Worm (Caenorhabditis elegans): ENCODE data around the gene sri-4.

Gene sri-4

DNA sequence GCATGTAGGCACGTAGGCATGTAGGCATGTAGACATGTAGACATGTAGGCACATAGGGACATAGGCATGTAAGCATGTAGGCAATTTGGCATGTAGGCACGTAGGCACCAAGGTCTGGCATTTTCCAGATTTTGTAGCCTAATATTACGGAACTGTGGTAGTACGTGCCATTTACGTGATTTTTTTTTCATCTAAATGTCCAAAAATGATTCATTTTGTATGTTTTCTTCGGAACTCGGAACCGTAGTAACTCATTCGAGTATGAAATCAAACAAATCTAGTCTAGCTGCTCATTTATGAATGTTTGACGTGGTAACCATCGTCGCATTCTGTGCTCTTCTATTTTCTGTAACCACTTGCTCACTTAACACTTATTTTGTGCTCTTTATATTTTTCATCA is 30.2 kb downstream of the sri-4 start, which contains the start of gene srbc-59:
Gene srbc-59 (plus strand): TSS at position 301 of the 400 bp plus-strand sequence.
- no peak for TF ChIP-seq zag-1 (tag; optimal IDR thresholded peaks at IDR 0.05)
- TF ChIP-seq blmp-1 (tag; optimal IDR thresholded peaks at IDR 0.05): no peak
- no peak for TF ChIP-seq snu-23 (GFP tag; optimal IDR thresholded peaks at IDR 0.05)
- TF ChIP-seq tlp-1 (tag; optimal IDR thresholded peaks at IDR 0.05): no peak
- no peak for TF ChIP-seq sox-4 (tag; optimal IDR thresholded peaks at IDR 0.05)
- TF ChIP-seq aly-2 (tag; optimal IDR thresholded peaks at IDR 0.05): no peak
- TF ChIP-seq swsn-7 (tag; optimal IDR thresholded peaks at IDR 0.05): no peak
- TF ChIP-seq ceh-8 (GFP tag; optimal IDR thresholded peaks at IDR 0.05): no peak
- TF ChIP-seq dpl-1 (GFP tag; optimal IDR thresholded peaks at IDR 0.05): no peak

DNA sequence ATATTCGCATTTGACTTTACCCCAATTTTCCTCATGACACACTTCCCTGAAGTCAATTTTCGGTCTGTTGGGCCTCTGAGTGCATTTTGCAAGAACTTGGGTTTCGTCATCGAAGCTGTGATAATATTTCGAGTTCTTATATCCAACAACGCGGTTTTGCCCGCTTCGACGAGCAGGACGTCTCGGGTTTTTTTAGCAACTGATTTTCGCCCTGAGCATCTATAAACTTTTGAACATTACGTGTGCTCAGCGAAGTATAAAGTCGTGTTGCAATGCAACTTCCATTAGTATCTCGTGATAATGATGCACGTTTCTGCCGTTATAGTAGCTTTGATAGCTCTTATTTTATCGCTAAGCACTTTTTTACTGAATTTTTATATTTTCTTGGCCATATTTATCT is 31.9 kb downstream of the sri-4 start, which contains the start of gene srbc-60:
Gene srbc-60 (plus strand): TSS at position 301 of the 400 bp plus-strand sequence.
- no peak for TF ChIP-seq lsy-2 (tag; optimal IDR thresholded peaks at IDR 0.05)
- peak; percentile 18 for TF ChIP-seq fkh-8 (tag; optimal IDR thresholded peaks at IDR 0.05)
- TF ChIP-seq nhr-20 (tag; optimal IDR thresholded peaks at IDR 0.05): no peak
- TF ChIP-seq nhr-237 (tag; optimal IDR thresholded peaks at IDR 0.05): no peak

DNA sequence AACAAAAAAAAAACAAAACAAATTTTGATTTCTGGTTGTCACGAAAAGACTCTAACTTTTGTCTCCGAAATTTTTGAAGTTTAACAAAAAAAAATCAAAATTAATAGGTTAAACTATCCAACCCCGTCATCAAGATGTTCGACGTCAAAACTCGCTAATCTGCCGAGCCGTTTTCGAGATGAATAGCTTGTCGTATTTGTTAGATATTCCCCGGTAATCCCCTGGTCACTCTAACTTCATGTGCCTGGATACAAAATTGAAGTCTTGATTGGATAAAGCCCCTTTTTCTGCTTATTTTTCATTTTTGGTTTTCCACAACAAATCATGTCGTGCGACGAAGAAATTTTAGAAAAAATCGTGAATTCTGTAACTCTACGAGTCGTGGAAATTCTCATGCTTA is 34.3 kb downstream of the sri-4 start, which contains the start of gene srab-16:
Gene srab-16 (plus strand): TSS at position 301 of the 400 bp plus-strand sequence.
- TF ChIP-seq nhr-71 (tag; optimal IDR thresholded peaks at IDR 0.05) (no peak), dsc-1 (tag; optimal IDR thresholded peaks at IDR 0.05) (peak; percentile 40)

DNA sequence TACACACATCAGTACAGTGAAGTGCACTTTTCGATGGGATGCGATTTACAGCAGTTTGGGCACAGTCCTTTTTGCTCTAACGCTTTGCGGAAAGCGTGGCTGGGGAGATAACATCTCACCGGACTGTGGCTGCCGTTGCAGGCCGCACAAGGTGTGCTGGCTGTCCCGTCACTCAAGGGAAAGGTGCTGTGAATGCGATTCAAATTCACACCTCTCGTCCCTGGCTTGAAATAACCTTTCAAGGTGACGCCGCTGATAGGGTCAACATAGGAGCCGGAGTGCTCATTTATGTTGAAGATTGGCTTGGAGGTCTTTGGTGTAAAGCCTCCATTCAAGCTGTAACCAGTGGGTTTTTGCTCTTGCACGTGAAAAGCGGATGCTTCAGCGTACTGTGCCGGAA is 45.9 kb downstream of the sri-4 start:
- TF ChIP-seq mab-9 (GFP tag; IDR thresholded peaks at IDR 0.05): no peak
- no peak for TF ChIP-seq dsc-1 (tag; optimal IDR thresholded peaks at IDR 0.05)
- TF ChIP-seq fkh-10 (GFP tag; optimal IDR thresholded peaks at IDR 0.05): no peak
- no peak for TF ChIP-seq lin-39 (tag; optimal IDR thresholded peaks at IDR 0.05)
- TF ChIP-seq zag-1 (tag; optimal IDR thresholded peaks at IDR 0.05): no peak

DNA sequence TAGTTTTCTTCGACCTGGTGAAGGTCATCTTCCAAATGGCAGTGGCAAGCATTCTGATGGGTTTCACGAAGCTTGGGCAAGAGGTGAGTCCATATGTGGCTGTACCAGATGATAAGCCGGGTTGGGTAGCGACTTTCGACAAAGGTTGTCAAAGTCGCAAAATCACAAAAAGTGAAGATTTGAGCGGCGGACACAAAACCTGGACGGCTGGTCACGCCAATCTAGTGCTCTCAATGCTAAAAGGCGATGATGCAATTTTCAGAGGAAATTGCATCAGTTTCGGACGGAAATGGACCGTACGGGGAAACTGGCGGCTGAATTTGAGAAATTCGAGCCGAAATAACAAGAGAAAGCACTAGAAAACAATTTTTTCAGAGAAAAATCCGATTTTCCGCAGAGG is 49.1 kb downstream of the sri-4 start:
- TF ChIP-seq nhr-47 (tag; optimal IDR thresholded peaks at IDR 0.05) (no peak), pqm-1 (tag; optimal IDR thresholded peaks at IDR 0.05) (no peak), C16A3.4 (tag; optimal IDR thresholded peaks at IDR 0.05) (no peak), nhr-84 (tag; optimal IDR thresholded peaks at IDR 0.05) (no peak), irx-1 (tag; optimal IDR thresholded peaks at IDR 0.05) (no peak), nhr-28 (tag; optimal IDR thresholded peaks at IDR 0.05) (no peak), hlh-17 (GFP tag; optimal IDR thresholded peaks at IDR 0.05; ENCODE audit: borderline replicate concordance) (no peak), zip-4 (GFP tag; optimal IDR thresholded peaks at IDR 0.05) (no peak), lin-39 (tag; optimal IDR thresholded peaks at IDR 0.05) (no peak), lin-14 (GFP tag; optimal IDR thresholded peaks at IDR 0.05) (no peak), lin-15B (tag; optimal IDR thresholded peaks at IDR 0.05) (no peak), dsc-1 (tag; optimal IDR thresholded peaks at IDR 0.05) (no peak), unc-62 (GFP tag; optimal IDR thresholded peaks at IDR 0.05) (no peak), blmp-1 (tag; optimal IDR thresholded peaks at IDR 0.05) (no peak), tbx-2 (tag; optimal IDR thresholded peaks at IDR 0.05) (no peak)
